Worm (Caenorhabditis elegans): ENCODE data around the gene let-268.
A peak's percentile ranks its signal among the peaks of the same experiment; 100 is the strongest.

The let-268 gene

DNA sequence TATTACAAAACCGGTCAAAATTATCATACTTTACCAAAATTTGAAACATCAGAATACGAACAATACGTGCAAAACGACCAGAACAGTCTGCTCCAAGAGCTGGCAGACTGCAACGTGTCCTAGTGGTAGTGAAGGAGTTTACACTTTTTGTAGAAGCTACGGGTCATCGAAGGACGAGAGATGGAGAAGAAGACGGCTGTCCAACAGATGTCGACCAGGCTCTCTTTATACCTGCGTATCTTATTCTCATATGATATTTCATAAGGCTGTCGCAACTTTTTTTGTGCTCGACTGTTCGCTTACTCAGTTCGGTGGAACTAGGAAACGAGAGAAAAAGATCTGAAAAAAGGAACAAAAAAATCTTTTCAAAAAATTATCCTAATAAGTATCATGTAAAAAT lies at the start of gene let-268:
let-268 (minus strand) TSS at position 182 of the 400 bp plus-strand sequence.
- no peak for TF ChIP-seq lin-13 (GFP tag; optimal IDR thresholded peaks at IDR 0.05)
- no peak for TF ChIP-seq nhr-10 (tag; optimal IDR thresholded peaks at IDR 0.05)
- no peak for TF ChIP-seq Y75B8A.6 (GFP tag; IDR thresholded peaks at IDR 0.05)
- no peak for TF ChIP-seq dmd-9 (GFP tag; IDR thresholded peaks at IDR 0.05)
- TF ChIP-seq sdz-12 (GFP tag; optimal IDR thresholded peaks at IDR 0.05), result no peak
- no peak for TF ChIP-seq aly-2 (tag; optimal IDR thresholded peaks at IDR 0.05)
- no peak for TF ChIP-seq ceh-32 (tag; optimal IDR thresholded peaks at IDR 0.05; ENCODE audit: poor library complexity)
- TF ChIP-seq hlh-11 (tag; optimal IDR thresholded peaks at IDR 0.05), result peak; percentile 12
- TF ChIP-seq Y105C5A.15 (GFP tag; IDR thresholded peaks at IDR 0.05), result no peak
- no peak for TF ChIP-seq nhr-11 (tag; optimal IDR thresholded peaks at IDR 0.05)
- TF ChIP-seq Y5F2A.4 (GFP tag; optimal IDR thresholded peaks at IDR 0.05), result no peak
- no peak for TF ChIP-seq mes-2 (tag; optimal IDR thresholded peaks at IDR 0.05; ENCODE audit: poor library complexity, severe bottlenecking)
- no peak for TF ChIP-seq unc-62 (GFP tag; optimal IDR thresholded peaks at IDR 0.05 in 1 of 2)
- no peak for TF ChIP-seq unc-62 (tag; optimal IDR thresholded peaks at IDR 0.05)
- peak in 1 of 2 experiments; percentile 40 for TF ChIP-seq hif-1 (tag; optimal IDR thresholded peaks at IDR 0.05)
- no peak for TF ChIP-seq fos-1 (tag; optimal IDR thresholded peaks at IDR 0.05)
- no peak for TF ChIP-seq nhr-111 (GFP tag; optimal IDR thresholded peaks at IDR 0.05)
- TF ChIP-seq nhr-76 (tag; optimal IDR thresholded peaks at IDR 0.05), result no peak
- TF ChIP-seq aha-1 (tag), result peak; percentile 7
- no peak for TF ChIP-seq ztf-7 (tag; optimal IDR thresholded peaks at IDR 0.05)
- TF ChIP-seq spr-3 (GFP tag; optimal IDR thresholded peaks at IDR 0.05), result no peak
- TF ChIP-seq attf-4 (tag; optimal IDR thresholded peaks at IDR 0.05), result no peak
- TF ChIP-seq ceh-62 (tag; optimal IDR thresholded peaks at IDR 0.05), result no peak
- TF ChIP-seq lim-7 (GFP tag; IDR thresholded peaks at IDR 0.05), result no peak
- no peak for TF ChIP-seq rbr-2 (tag; optimal IDR thresholded peaks at IDR 0.05)
- TF ChIP-seq mxl-2 (GFP tag; conservative IDR thresholded peaks at IDR 0.05), result no peak

DNA sequence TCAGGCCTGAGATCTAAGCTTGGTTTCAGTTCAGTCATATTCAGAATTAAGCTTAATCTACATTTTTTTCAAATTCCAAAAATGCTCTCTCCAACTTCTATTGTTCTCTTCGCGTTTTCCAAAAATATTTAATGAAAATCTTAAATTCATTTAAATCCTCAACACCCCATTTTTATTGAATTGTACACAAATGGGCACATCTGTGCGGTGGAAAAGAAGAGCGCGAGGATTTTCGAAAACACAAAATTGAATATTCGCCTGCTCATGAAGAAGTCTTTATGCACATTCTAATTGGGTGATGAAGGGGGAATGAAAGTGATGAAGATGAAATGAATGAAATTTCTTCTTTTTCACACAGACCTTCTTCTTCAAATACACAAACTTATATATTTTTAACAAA lies 44.7 kb upstream of the let-268 start:
- TF ChIP-seq nhr-48 (tag; optimal IDR thresholded peaks at IDR 0.05) (no peak), unc-62 (GFP tag; optimal IDR thresholded peaks at IDR 0.05 in 1 of 2) (peak in 1 of 2 experiments; percentile 35), unc-62 (tag; optimal IDR thresholded peaks at IDR 0.05) (no peak)

DNA sequence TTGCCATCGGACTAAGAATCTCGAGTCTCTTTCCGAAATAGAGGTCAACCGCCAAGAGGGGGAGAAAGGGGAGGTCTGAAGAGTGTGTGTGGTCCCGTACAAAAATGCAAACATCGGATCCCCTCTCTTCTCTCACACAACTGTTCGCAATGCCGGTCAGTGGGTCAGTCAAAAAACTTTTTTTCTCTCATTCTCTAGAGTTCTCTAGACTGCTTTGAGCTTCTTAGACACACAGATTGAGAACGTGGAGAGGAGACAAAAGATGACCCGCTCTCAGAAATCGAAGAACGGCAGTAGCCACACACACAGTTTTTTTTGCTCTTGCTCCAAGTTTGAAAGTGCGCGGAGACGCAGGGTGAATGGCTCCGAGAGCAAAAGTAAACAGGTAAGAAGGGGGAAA lies 36.0 kb upstream of the let-268 start:
- TF ChIP-seq T20F7.1 (GFP tag; optimal IDR thresholded peaks at IDR 0.05) (no peak), pha-4 (GFP tag; IDR thresholded peaks at IDR 0.05) (no peak), pha-4 (tag; optimal IDR thresholded peaks at IDR 0.05) (peak; percentile 10), ceh-32 (tag; optimal IDR thresholded peaks at IDR 0.05; ENCODE audit: poor library complexity) (no peak), aha-1 (tag) (peak; percentile 24), daf-8 (GFP tag; IDR thresholded peaks at IDR 0.05) (no peak), arid-1 (GFP tag; conservative IDR thresholded peaks at IDR 0.05) (no peak), zfp-3 (GFP tag; conservative IDR thresholded peaks at IDR 0.05) (no peak), nhr-25 (tag; optimal IDR thresholded peaks at IDR 0.05; ENCODE audit: borderline replicate concordance, insufficient read depth) (no peak), ZK546.5 (tag; optimal IDR thresholded peaks at IDR 0.05) (no peak), mdt-29 (GFP tag; IDR thresholded peaks at IDR 0.05) (no peak), ztf-11 (tag; optimal IDR thresholded peaks at IDR 0.05) (no peak), mep-1 (tag; optimal IDR thresholded peaks at IDR 0.05) (no peak), F49E8.2 (tag; optimal IDR thresholded peaks at IDR 0.05; ENCODE audit: borderline replicate concordance) (no peak), lsy-2 (tag; optimal IDR thresholded peaks at IDR 0.05) (no peak), dmd-6 (GFP tag; IDR thresholded peaks at IDR 0.05) (no peak), daf-19 (GFP tag; conservative IDR thresholded peaks at IDR 0.05) (no peak), unc-130 (GFP tag; optimal IDR thresholded peaks at IDR 0.05) (no peak), unc-62 (GFP tag; optimal IDR thresholded peaks at IDR 0.05 in 1 of 2) (peak in 1 of 2 experiments; percentile 87), unc-62 (tag; optimal IDR thresholded peaks at IDR 0.05) (no peak), set-16 (GFP tag; IDR thresholded peaks at IDR 0.05) (peak; percentile 12; the same call in 1 of the 2 replicates), lin-1 (GFP tag; IDR thresholded peaks at IDR 0.05) (no peak), lir-3 (tag; optimal IDR thresholded peaks at IDR 0.05) (no peak), jun-1 (tag; optimal IDR thresholded peaks at IDR 0.05) (no peak), skn-1 (tag; optimal IDR thresholded peaks at IDR 0.05) (no peak), nhr-237 (tag; optimal IDR thresholded peaks at IDR 0.05) (no peak), rbr-2 (tag; optimal IDR thresholded peaks at IDR 0.05) (peak; percentile 2), Y5F2A.4 (GFP tag; optimal IDR thresholded peaks at IDR 0.05) (no peak), D1046.2 (GFP tag; IDR thresholded peaks at IDR 0.05) (no peak)

Measured in whole organism, L4 larva.